Worm (Caenorhabditis elegans) whole organism, early embryonic: ENCODE measurements around the gene irg-6.

Experiments
- B0310.2 ChIP-seq: sonication (generic microtip); optimal IDR thresholded peaks from 2 replicates; lab custom pipeline; 2016; ENCODE audit warnings: mild to moderate bottlenecking, missing genetic modification characterization, missing compliant biosample characterization
- F13C5.2 ChIP-seq: sonication (generic microtip); optimal IDR thresholded peaks from 2 replicates; lab custom pipeline; 2017; ENCODE audit warnings: mild to moderate bottlenecking, missing genetic modification characterization, inconsistent platforms, missing compliant biosample characterization
- aly-1 ChIP-seq: sonication (generic microtip); optimal IDR thresholded peaks from 2 replicates; lab custom pipeline; 2016; ENCODE audit warnings: missing genetic modification characterization, missing compliant biosample characterization
- ama-1 ChIP-seq: fragments of 150-350 bp; optimal IDR thresholded peaks from 2 replicates; lab custom pipeline; 2014
- ceh-13 ChIP-seq: fragments of 200-800 bp; sonication (Bioruptor generic); optimal IDR thresholded peaks from 2 replicates; lab custom pipeline; 2018; ENCODE audit warnings: mild to moderate bottlenecking, missing genetic modification characterization, missing compliant biosample characterization
- ceh-36 ChIP-seq: sonication (generic microtip); optimal IDR thresholded peaks from 2 replicates; lab custom pipeline; 2016; ENCODE audit warnings: missing genetic modification characterization, inconsistent platforms, missing compliant biosample characterization
- ets-7 ChIP-seq: sonication (generic microtip); optimal IDR thresholded peaks from 2 replicates; lab custom pipeline; 2016; ENCODE audit warnings: missing genotype, missing genetic modification characterization, missing compliant biosample characterization
- flt-1 ChIP-seq: fragments of 200-800 bp; sonication (Bioruptor generic); IDR thresholded peaks from 2 replicates; pipeline ENCODE4 v1.3.6; 2022; ENCODE audit warnings: missing genetic modification characterization, missing compliant biosample characterization
- hmbx-1 ChIP-seq: sonication (generic microtip); optimal IDR thresholded peaks from 2 replicates; lab custom pipeline; 2016; ENCODE audit warnings: mild to moderate bottlenecking, missing genetic modification characterization, missing compliant biosample characterization
- hmg-4 ChIP-seq: fragments of 200-800 bp; sonication (Bioruptor generic); optimal IDR thresholded peaks from 2 replicates; lab custom pipeline; 2018; ENCODE audit warnings: mild to moderate bottlenecking, missing genetic modification characterization, missing compliant biosample characterization
- hnd-1 ChIP-seq: sonication (generic microtip); optimal IDR thresholded peaks from 2 replicates; lab custom pipeline; 2016; ENCODE audit warnings: missing genetic modification characterization, missing compliant biosample characterization
- pes-1 ChIP-seq: fragments of 200-800 bp; sonication (Bioruptor generic); IDR thresholded peaks from 2 replicates; pipeline ENCODE4 v1.3.6; 2022; ENCODE audit warnings: missing genetic modification reagents, missing genetic modification characterization, missing compliant biosample characterization
- scrt-1 ChIP-seq: fragments of 200-800 bp; sonication (Bioruptor generic); IDR thresholded peaks from 2 replicates; pipeline ENCODE4 v1.3.6; 2022; ENCODE audit warnings: missing genetic modification characterization, missing compliant biosample characterization
- sea-1 ChIP-seq: fragments of 200-800 bp; sonication (Bioruptor generic); conservative IDR thresholded peaks from 2 replicates; pipeline ENCODE4 v1.3.6; 2022; ENCODE audit warnings: missing genetic modification characterization, missing compliant biosample characterization
- tbx-11 ChIP-seq: fragments of 200-800 bp; sonication (Bioruptor generic); IDR thresholded peaks from 2 replicates; pipeline ENCODE4 v1.3.6; 2022; ENCODE audit warnings: missing genetic modification characterization, missing compliant biosample characterization
- tbx-37 ChIP-seq: fragments of 200-800 bp; sonication (Bioruptor generic); conservative IDR thresholded peaks from 2 replicates; pipeline ENCODE4 v1.3.6; 2022; ENCODE audit warnings: missing genetic modification reagents, missing genetic modification characterization, missing compliant biosample characterization
- tra-4 ChIP-seq: sonication (generic microtip); optimal IDR thresholded peaks from 2 replicates; lab custom pipeline; 2017; ENCODE audit warnings: missing genetic modification characterization, missing compliant biosample characterization

Gene irg-6

DNA sequence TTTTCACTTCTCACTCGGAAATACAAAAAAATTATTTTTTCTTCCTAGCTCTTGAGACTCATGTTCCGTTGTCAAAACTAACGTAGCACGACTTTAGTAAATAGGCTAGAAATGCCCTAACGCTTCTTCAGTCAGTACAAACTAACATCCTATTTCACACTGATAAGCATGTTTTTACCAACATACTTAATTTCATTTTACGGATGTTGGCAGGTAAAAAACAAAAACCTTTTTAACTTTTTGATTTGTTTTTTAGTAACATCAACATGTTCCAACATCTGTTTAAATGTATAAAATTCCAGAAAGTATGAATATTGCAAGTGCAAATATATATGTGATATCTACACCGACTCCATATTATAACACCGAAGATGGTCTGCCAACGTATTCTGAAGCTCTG lies 14.5 kb downstream of the irg-6 start, which contains the start of gene K08D8.10:
Gene K08D8.10 (plus strand): TSS at position 301 of the 400 bp plus-strand sequence.
- TF ChIP-seq F13C5.2 (no peak), scrt-1 (GFP tag; lab: Robert Waterston, UW) (no peak), aly-1 (tag; lab: Kevin White, UChicago) (no peak), ceh-13 (GFP tag; lab: Kevin White, UChicago) (no peak), B0310.2 (no peak), ets-7 (tag; lab: Kevin White, UChicago) (no peak), pes-1 (GFP tag; lab: Robert Waterston, UW) (no peak), tbx-11 (GFP tag; lab: Robert Waterston, UW) (no peak), tbx-37 (GFP tag; lab: Robert Waterston, UW) (no peak), tra-4 (tag; lab: Kevin White, UChicago) (no peak), ama-1 (lab: Kevin White, UChicago) (no peak), hmbx-1 (tag; lab: Kevin White, UChicago) (no peak), hnd-1 (tag; lab: Kevin White, UChicago) (no peak), sea-1 (GFP tag; lab: Robert Waterston, UW) (no peak), ceh-36 (no peak), hmg-4 (GFP tag; lab: Kevin White, UChicago) (no peak), flt-1 (GFP tag; lab: Robert Waterston, UW) (no peak)

ce11 chrIV:12899392-12899791 lies 15.4 kb downstream of the irg-6 start, which contains the start of gene K08D8.9:
Gene K08D8.9, plus strand, starts transcription at chrIV:12899692.
- TF ChIP-seq tbx-11 (GFP tag; lab: Robert Waterston, UW), result no peak
- TF ChIP-seq ets-7 (tag; lab: Kevin White, UChicago), result no peak
- TF ChIP-seq hmg-4 (GFP tag; lab: Kevin White, UChicago), result no peak
- no peak for TF ChIP-seq pes-1 (GFP tag; lab: Robert Waterston, UW)

- no peak for TF ChIP-seq scrt-1 (GFP tag; lab: Robert Waterston, UW)
- TF ChIP-seq tra-4 (tag; lab: Kevin White, UChicago), result no peak
- no peak for TF ChIP-seq tbx-37 (GFP tag; lab: Robert Waterston, UW)
- no peak for TF ChIP-seq aly-1 (tag; lab: Kevin White, UChicago)
- TF ChIP-seq sea-1 (GFP tag; lab: Robert Waterston, UW), result no peak
These were observed 15.9 kb downstream of the irg-6 start for ce11 chrIV:12898823-12899222.

DNA sequence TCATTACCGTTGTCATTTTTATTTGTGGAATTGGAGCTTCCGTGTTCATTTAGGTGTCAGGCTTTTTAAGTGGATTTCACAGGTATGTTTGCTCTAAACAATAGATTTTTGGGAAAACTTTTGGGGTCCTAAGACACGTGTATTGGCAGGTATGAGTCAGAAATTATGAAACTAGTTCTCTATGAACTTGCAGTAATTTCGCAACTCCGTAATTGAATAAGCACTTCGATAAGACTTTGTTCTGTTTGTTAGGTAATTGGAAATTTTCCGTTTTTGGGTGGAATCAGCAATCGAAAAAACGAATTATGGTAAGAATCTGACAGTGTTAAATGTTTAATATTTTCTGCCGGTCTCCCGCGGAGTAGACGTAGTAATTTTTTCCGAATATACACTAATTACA lies 17.6 kb downstream of the irg-6 start:
- TF ChIP-seq F13C5.2 (no peak), hmbx-1 (tag; lab: Kevin White, UChicago) (no peak)

- TF ChIP-seq hmg-4 (GFP tag; lab: Kevin White, UChicago) (no peak), scrt-1 (GFP tag; lab: Robert Waterston, UW) (no peak), tbx-37 (GFP tag; lab: Robert Waterston, UW) (no peak)
These were observed 18.3 kb downstream of the irg-6 start, which contains the start of gene K08D8.7 for ce11 chrIV:12896371-12896882. Gene K08D8.7, plus strand, starts transcription at chrIV:12896832.

DNA sequence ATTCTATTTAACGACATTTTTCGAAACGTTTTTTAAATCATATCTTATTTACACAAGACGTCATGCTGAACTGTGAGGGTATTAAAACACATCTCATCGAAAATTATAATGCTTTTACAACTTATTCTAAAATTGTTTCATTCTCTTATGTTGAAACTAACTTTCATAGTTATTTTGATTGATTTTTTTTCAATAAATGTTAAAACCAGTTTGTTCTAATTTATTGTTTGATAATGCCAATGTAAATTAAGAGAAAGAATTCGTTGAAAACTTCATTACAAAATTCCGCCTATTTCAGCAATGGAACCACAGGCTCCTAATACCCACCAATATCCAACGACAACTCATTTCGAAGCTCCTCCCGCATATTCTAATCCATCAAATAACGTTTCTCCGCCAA lies 19.8 kb downstream of the irg-6 start, which contains the start of gene K08D8.11:
Gene K08D8.11 (plus strand): TSS at position 301 of the 400 bp plus-strand sequence.
- TF ChIP-seq tra-4 (tag; lab: Kevin White, UChicago) (no peak), hmbx-1 (tag; lab: Kevin White, UChicago) (no peak), tbx-37 (GFP tag; lab: Robert Waterston, UW) (no peak), aly-1 (tag; lab: Kevin White, UChicago) (no peak), scrt-1 (GFP tag; lab: Robert Waterston, UW) (no peak), ets-7 (tag; lab: Kevin White, UChicago) (no peak), ceh-13 (GFP tag; lab: Kevin White, UChicago) (no peak), pes-1 (GFP tag; lab: Robert Waterston, UW) (no peak), B0310.2 (no peak), hnd-1 (tag; lab: Kevin White, UChicago) (no peak), ceh-36 (no peak), F13C5.2 (no peak), ama-1 (lab: Kevin White, UChicago) (no peak), hmg-4 (GFP tag; lab: Kevin White, UChicago) (no peak), tbx-11 (GFP tag; lab: Robert Waterston, UW) (no peak), flt-1 (GFP tag; lab: Robert Waterston, UW) (no peak), sea-1 (GFP tag; lab: Robert Waterston, UW) (no peak)

DNA sequence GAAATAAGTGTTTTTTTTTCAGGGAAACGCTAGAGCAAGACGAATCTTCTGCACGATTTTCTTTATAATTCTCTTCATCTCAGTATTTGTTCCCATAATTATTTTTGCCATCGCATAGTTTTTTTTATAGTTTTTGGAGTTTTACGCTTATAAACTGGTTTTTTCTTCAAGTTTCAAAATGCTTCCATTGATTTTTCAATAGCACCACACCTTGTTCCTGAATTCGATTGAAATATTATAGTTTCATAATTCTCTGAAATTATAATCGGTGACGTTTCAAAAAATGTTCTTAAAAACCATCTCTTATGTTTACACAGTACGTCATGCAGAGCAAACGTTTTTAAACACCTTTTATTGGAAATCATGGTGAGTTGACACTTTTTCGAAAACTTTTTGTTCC lies 21.6 kb downstream of the irg-6 start, which contains the start of gene K08D8.12:
Gene K08D8.12 (plus strand): TSS at position 301 of the 400 bp plus-strand sequence.
- TF ChIP-seq ets-7 (tag; lab: Kevin White, UChicago) (no peak), hmbx-1 (tag; lab: Kevin White, UChicago) (no peak), flt-1 (GFP tag; lab: Robert Waterston, UW) (no peak), tra-4 (tag; lab: Kevin White, UChicago) (no peak), F13C5.2 (no peak)

DNA sequence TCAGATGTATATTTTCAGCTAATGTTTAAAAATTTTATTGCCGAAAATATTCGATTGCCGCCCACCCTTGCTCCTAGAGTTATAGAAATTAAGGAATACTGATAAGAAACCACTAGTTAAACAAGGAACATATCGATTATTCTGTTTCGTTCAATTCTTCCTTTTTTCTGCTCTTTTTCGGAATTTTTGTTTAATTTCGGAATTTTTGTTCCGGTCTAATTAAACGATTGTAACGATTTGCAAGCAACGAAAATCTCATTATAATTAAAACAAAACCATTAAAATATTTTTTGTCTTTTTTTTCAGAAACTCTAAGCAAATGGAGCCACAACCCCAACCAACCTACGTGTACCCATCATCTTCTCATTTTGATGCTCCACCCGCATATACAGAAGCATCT lies 22.6 kb downstream of the irg-6 start, which contains the start of gene K08D8.1:
Gene K08D8.1 (plus strand): TSS at position 301 of the 400 bp plus-strand sequence.
- TF ChIP-seq flt-1 (GFP tag; lab: Robert Waterston, UW), result no peak
- no peak for TF ChIP-seq hnd-1 (tag; lab: Kevin White, UChicago)
- TF ChIP-seq pes-1 (GFP tag; lab: Robert Waterston, UW), result no peak
- TF ChIP-seq aly-1 (tag; lab: Kevin White, UChicago), result no peak
- no peak for TF ChIP-seq hmg-4 (GFP tag; lab: Kevin White, UChicago)
- TF ChIP-seq tbx-37 (GFP tag; lab: Robert Waterston, UW), result no peak
- TF ChIP-seq ets-7 (tag; lab: Kevin White, UChicago), result no peak
- no peak for TF ChIP-seq ama-1 (lab: Kevin White, UChicago)
